Fruit fly (Drosophila melanogaster) whole organism, embryonic: ENCODE measurements around the gene Sk2.

ENCODE experiments used
- Antp ChIP-seq: fragments of 200-800 bp; sonication (Bioruptor generic); optimal IDR thresholded peaks from 3 replicates; lab custom pipeline; 2016; ENCODE audit warnings: missing biosample characterization, missing genetic modification characterization
- Bteb2 ChIP-seq: fragments of 200-800 bp; sonication (Bioruptor generic); optimal IDR thresholded peaks from 2 replicates; lab custom pipeline; 2016; ENCODE audit warnings: missing biosample characterization, missing genetic modification characterization
- CG10267 ChIP-seq: fragments of 200-800 bp; sonication (Bioruptor generic); optimal IDR thresholded peaks from 2 replicates; lab custom pipeline; 2018; ENCODE audit warnings: missing biosample characterization, mild to moderate bottlenecking, missing genetic modification characterization, moderate library complexity
- CG10462 ChIP-seq: fragments of 200-800 bp; sonication (Bioruptor generic); optimal IDR thresholded peaks from 2 replicates; lab custom pipeline; 2016; ENCODE audit warnings: missing biosample characterization, missing genetic modification characterization
- CG16815 ChIP-seq: fragments of 200-800 bp; sonication (Bioruptor generic); optimal IDR thresholded peaks from 3 replicates; lab custom pipeline; 2017; ENCODE audit warnings: missing biosample characterization, mild to moderate bottlenecking, missing genetic modification characterization
- CG17612 ChIP-seq: fragments of 200-800 bp; sonication (Bioruptor generic); IDR thresholded peaks from 2 replicates; pipeline ENCODE4 v1.3.6; 2022; ENCODE audit warnings: missing biosample characterization, missing genetic modification characterization
- CG1832 ChIP-seq: fragments of 200-800 bp; sonication (Bioruptor generic); optimal IDR thresholded peaks from 2 replicates; lab custom pipeline; 2017; ENCODE audit warnings: missing biosample characterization, mild to moderate bottlenecking, missing genetic modification characterization, inconsistent platforms
- CG2129 ChIP-seq: fragments of 200-800 bp; sonication (Bioruptor generic); IDR thresholded peaks from 2 replicates; pipeline ENCODE4 v1.3.6; 2022; ENCODE audit warnings: missing biosample characterization, missing genetic modification characterization; ENCODE audit not compliant: partially characterized antibody
- CG32767 ChIP-seq: fragments of 200-800 bp; sonication (Bioruptor generic); IDR thresholded peaks from 2 replicates; pipeline ENCODE4 v1.3.6; 2022; ENCODE audit warnings: missing biosample characterization, missing genetic modification characterization
- CG3726 ChIP-seq: fragments of 200-800 bp; sonication (Bioruptor generic); IDR thresholded peaks from 3 replicates; pipeline ENCODE4, ENCODE4 v1.3.6; 2022; ENCODE audit warnings: missing biosample characterization, missing genetic modification characterization
- CG4360 ChIP-seq: fragments of 200-800 bp; sonication (Bioruptor generic); IDR thresholded peaks from 2 replicates; pipeline ENCODE4 v1.3.6; 2022; ENCODE audit warnings: missing biosample characterization, missing genetic modification characterization
- CG4854 ChIP-seq: fragments of 200-800 bp; sonication (Bioruptor generic); optimal IDR thresholded peaks from 2 replicates; lab custom pipeline; 2016; ENCODE audit warnings: missing biosample characterization, missing genetic modification characterization, inconsistent platforms
- CG9727 ChIP-seq: fragments of 200-800 bp; sonication (Bioruptor generic); optimal IDR thresholded peaks from 3 replicates; lab custom pipeline; 2017; ENCODE audit warnings: missing biosample characterization, mild to moderate bottlenecking, missing genetic modification characterization
- CG9932 ChIP-seq: fragments of 200-800 bp; sonication (Bioruptor generic); IDR thresholded peaks from 2 replicates; pipeline ENCODE4 v1.3.6; 2022; ENCODE audit warnings: missing biosample characterization, missing genetic modification characterization
- CHES-1-like ChIP-seq: fragments of 200-800 bp; sonication (Bioruptor generic); optimal IDR thresholded peaks from 2 replicates; lab custom pipeline; 2016; ENCODE audit warnings: missing biosample characterization, missing genetic modification characterization
- CTCF ChIP-seq: fragments of 200-800 bp; sonication (Bioruptor generic); optimal IDR thresholded peaks from 2 replicates; lab custom pipeline; 2017; ENCODE audit warnings: missing biosample characterization, mild to moderate bottlenecking, missing genetic modification characterization, moderate library complexity
- Chrac-16 ChIP-seq: fragments of 200-800 bp; sonication (Bioruptor generic); optimal IDR thresholded peaks from 3 replicates; lab custom pipeline; 2016; ENCODE audit warnings: missing biosample characterization, missing genetic modification characterization
- Dref ChIP-seq: fragments of 200-800 bp; sonication (Bioruptor generic); IDR thresholded peaks from 2 replicates; pipeline ENCODE4 v1.3.6; 2022; ENCODE audit warnings: missing biosample characterization, missing genetic modification characterization
- Drgx ChIP-seq: fragments of 200-800 bp; sonication (Bioruptor generic); IDR thresholded peaks from 2 replicates; pipeline ENCODE4 v1.3.6; 2022; ENCODE audit warnings: missing biosample characterization, missing genetic modification characterization
- HLHmδ ChIP-seq: fragments of 200-800 bp; sonication (Bioruptor generic); optimal IDR thresholded peaks from 2 replicates; lab custom pipeline; 2018; ENCODE audit warnings: missing biosample characterization, mild to moderate bottlenecking, missing genetic modification characterization, moderate library complexity
- Hand ChIP-seq: fragments of 200-800 bp; sonication (Bioruptor generic); optimal IDR thresholded peaks from 2 replicates; lab custom pipeline; 2017; ENCODE audit warnings: mild to moderate bottlenecking, missing biosample characterization, missing genetic modification reagents, missing genetic modification characterization
- HmgD ChIP-seq: fragments of 200-800 bp; sonication (Bioruptor generic); optimal IDR thresholded peaks from 3 replicates; lab custom pipeline; 2016; ENCODE audit warnings: missing biosample characterization, missing genetic modification characterization
- Hr39 ChIP-seq: fragments of >200 bp; optimal IDR thresholded peaks from 2 replicates; lab custom pipeline; 2017
- Mad ChIP-seq: fragments of 200-800 bp; sonication (Bioruptor generic); optimal IDR thresholded peaks from 2 replicates; lab custom pipeline; 2016; ENCODE audit warnings: missing biosample characterization, missing genetic modification characterization
- Mrtf ChIP-seq: fragments of 200-800 bp; sonication (Bioruptor generic); IDR thresholded peaks from 3 replicates; pipeline ENCODE4 v1.3.6; 2022; ENCODE audit warnings: missing biosample characterization, missing genetic modification characterization
- Nf-YB ChIP-seq: fragments of 200-800 bp; sonication (Bioruptor generic); optimal IDR thresholded peaks from 3 replicates; lab custom pipeline; 2019; ENCODE audit warnings: missing biosample characterization, mild to moderate bottlenecking, missing genetic modification characterization, moderate library complexity
- Opbp ChIP-seq: fragments of 200-800 bp; sonication (Bioruptor generic); IDR thresholded peaks from 3 replicates; pipeline ENCODE4 v1.3.6; 2022; ENCODE audit warnings: missing biosample characterization, missing genetic modification characterization; ENCODE audit not compliant: partially characterized antibody
- Pdp1 ChIP-seq, 2 experiments: fragments of 200-800 bp; sonication (Bioruptor generic); optimal IDR thresholded peaks; 3 replicates each; lab custom pipeline; 2016; ENCODE audit warnings: missing biosample characterization in 2 of 2, missing genetic modification characterization in 2 of 2, mild to moderate bottlenecking in 1 of 2, moderate library complexity in 1 of 2
- Ptx1 ChIP-seq: fragments of 200-800 bp; sonication (Bioruptor generic); IDR thresholded peaks from 2 replicates; pipeline ENCODE4 v1.3.6; 2022; ENCODE audit warnings: missing biosample characterization, missing genetic modification characterization
- Side ChIP-seq: fragments of 200-800 bp; sonication (Bioruptor generic); optimal IDR thresholded peaks from 2 replicates; lab custom pipeline; 2016; ENCODE audit warnings: missing biosample characterization, missing genetic modification characterization
- Sin3A ChIP-seq: fragments of >200 bp; optimal IDR thresholded peaks from 2 replicates; lab custom pipeline; 2018
- Sox102F ChIP-seq: fragments of 200-800 bp; sonication (Bioruptor generic); optimal IDR thresholded peaks from 2 replicates; lab custom pipeline; 2018; ENCODE audit warnings: missing biosample characterization, mild to moderate bottlenecking, missing genetic modification characterization, moderate library complexity
- Tbp ChIP-seq: fragments of >200 bp; optimal IDR thresholded peaks from 2 replicates; lab custom pipeline; 2018; ENCODE audit warnings: missing biosample characterization, missing genetic modification characterization
- bcd ChIP-seq: fragments of 200-800 bp; sonication (Bioruptor generic); optimal IDR thresholded peaks from 2 replicates; lab custom pipeline; 2017; ENCODE audit warnings: missing biosample characterization, mild to moderate bottlenecking, missing genetic modification characterization
- bsh ChIP-seq, 2 experiments: fragments of 200-800 bp; sonication (Bioruptor generic); optimal IDR thresholded peaks; 2 replicates each; lab custom pipeline; 2017 to 2018; ENCODE audit warnings: mild to moderate bottlenecking in 2 of 2, missing biosample characterization in 2 of 2, missing genetic modification characterization in 2 of 2, moderate library complexity in 1 of 2
- cato ChIP-seq: fragments of 200-800 bp; sonication (Bioruptor generic); optimal IDR thresholded peaks from 2 replicates; lab custom pipeline; 2016; ENCODE audit warnings: missing biosample characterization, missing genetic modification characterization, borderline replicate concordance
- crol ChIP-seq: fragments of 200-800 bp; sonication (Bioruptor generic); IDR thresholded peaks from 2 replicates; pipeline ENCODE4 v1.3.6; 2022; ENCODE audit warnings: missing biosample characterization, missing genetic modification characterization
- disco-r ChIP-seq: fragments of 200-800 bp; sonication (Bioruptor generic); optimal IDR thresholded peaks from 2 replicates; lab custom pipeline; 2016; ENCODE audit warnings: missing biosample characterization, missing genetic modification characterization
- eyg ChIP-seq: fragments of 200-800 bp; sonication (Bioruptor generic); optimal IDR thresholded peaks from 3 replicates; lab custom pipeline; 2016; ENCODE audit warnings: missing biosample characterization, missing genetic modification characterization
- jumu ChIP-seq: fragments of 200-800 bp; sonication (Bioruptor generic); optimal IDR thresholded peaks from 3 replicates; lab custom pipeline; 2016; ENCODE audit warnings: missing biosample characterization, missing genetic modification characterization
- kay ChIP-seq: fragments of 200-800 bp; sonication (Bioruptor generic); optimal IDR thresholded peaks from 2 replicates; lab custom pipeline; 2016; ENCODE audit warnings: missing biosample characterization, missing genetic modification characterization
- lola ChIP-seq, 3 experiments: fragments of >200 bp in 2 of 3; fragments of 200-800 bp in 1 of 3; sonication (Bioruptor generic) in 1 of 3; optimal IDR thresholded peaks; 2 replicates each; lab custom pipeline; 2017 to 2019; ENCODE audit warnings: missing biosample characterization in 3 of 3, missing genetic modification characterization in 3 of 3, mild to moderate bottlenecking in 1 of 3, moderate library complexity in 1 of 3
- peb ChIP-seq: fragments of 200-800 bp; sonication (Bioruptor generic); IDR thresholded peaks from 2 replicates; pipeline ENCODE4 v1.3.6; 2022; ENCODE audit warnings: missing biosample characterization, missing genetic modification characterization
- pita ChIP-seq: fragments of 200-800 bp; sonication (Bioruptor generic); optimal IDR thresholded peaks from 2 replicates; lab custom pipeline; 2017; ENCODE audit warnings: missing biosample characterization, mild to moderate bottlenecking, missing genetic modification characterization
- prd ChIP-seq, 3 experiments: fragments of >200 bp in 2 of 3; fragments of 200-800 bp in 1 of 3; sonication (Bioruptor generic) in 1 of 3; optimal IDR thresholded peaks in 2 of 3; IDR thresholded peaks in 1 of 3; 2 replicates in 2 of 3; 3 replicates in 1 of 3; pipeline versions ENCODE4 v1.3.6 to Lab custom; 2017 to 2022; ENCODE audit warnings: missing biosample characterization in 1 of 3, missing genetic modification characterization in 1 of 3
- sens-2 ChIP-seq: fragments of 200-800 bp; sonication (Bioruptor generic); IDR thresholded peaks from 2 replicates; pipeline ENCODE4 v1.3.6; 2022; ENCODE audit warnings: missing biosample characterization, missing genetic modification characterization
- sima ChIP-seq: fragments of 200-800 bp; sonication (Bioruptor generic); optimal IDR thresholded peaks from 2 replicates; lab custom pipeline; 2016; ENCODE audit warnings: missing biosample characterization, missing genetic modification characterization
- vfl ChIP-seq: fragments of 200-800 bp; sonication (Bioruptor generic); optimal IDR thresholded peaks from 2 replicates; lab custom pipeline; 2016; ENCODE audit warnings: missing biosample characterization, missing genetic modification characterization
- vvl ChIP-seq: fragments of 200-800 bp; sonication (Bioruptor generic); IDR thresholded peaks from 2 replicates; pipeline ENCODE4 v1.3.6; 2022; ENCODE audit warnings: missing biosample characterization, missing genetic modification characterization
- wek ChIP-seq: fragments of 200-800 bp; sonication (Bioruptor generic); optimal IDR thresholded peaks from 3 replicates; lab custom pipeline; 2018; ENCODE audit warnings: missing biosample characterization, mild to moderate bottlenecking, missing genetic modification characterization, moderate library complexity
- yki ChIP-seq: fragments of >200 bp; optimal IDR thresholded peaks from 3 replicates; lab custom pipeline; 2018

Gene Sk2

DNA sequence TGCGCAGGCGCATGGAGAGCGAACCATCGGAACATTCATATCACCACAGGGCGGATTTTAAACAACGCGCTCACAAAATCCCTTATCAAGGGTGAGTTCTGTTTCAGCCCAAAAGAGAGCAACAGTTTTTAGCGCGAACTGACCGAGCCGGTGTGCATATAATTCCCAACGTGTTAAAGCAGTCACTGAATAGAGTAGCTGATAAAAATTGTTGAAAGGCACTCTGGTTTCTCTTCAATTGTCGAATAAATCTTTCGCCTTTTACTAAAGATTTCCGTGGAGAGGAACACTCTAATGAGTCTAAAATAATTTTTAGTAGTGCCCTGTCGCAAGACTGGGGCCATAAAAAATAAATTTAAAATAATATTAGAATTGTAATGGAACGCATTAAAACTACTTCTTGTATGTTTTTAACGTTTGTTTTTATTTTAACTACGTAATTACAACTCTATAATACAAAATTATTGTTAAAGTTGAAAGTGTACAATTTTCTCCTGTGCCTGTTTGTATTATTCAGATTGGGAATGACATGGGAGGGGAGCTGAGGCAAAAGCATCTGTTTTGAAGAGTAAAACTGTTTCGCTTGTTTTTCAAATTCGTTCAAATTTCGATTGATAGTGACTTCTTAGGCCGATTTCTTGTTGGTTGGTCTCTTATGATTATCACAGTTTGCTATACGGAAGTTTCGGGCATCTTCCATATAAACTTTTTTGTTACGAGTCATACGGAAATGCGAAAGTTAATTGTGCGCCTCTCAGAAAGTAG lies 43.9 kb downstream of the Sk2 start (continued):
- peak; percentile 37 for TF ChIP-seq CG9932
- TF ChIP-seq Sox102F = no peak
- no peak for TF ChIP-seq cato
- TF ChIP-seq Hr39 = no peak
- TF ChIP-seq Drgx (GFP tag; lab: Robert Waterston, UW) = peak; percentile 33; the same call in 1 of the 2 replicates
- no peak for TF ChIP-seq eyg
- peak; percentile 26 for TF ChIP-seq jumu (GFP tag; lab: Kevin White, UChicago)
- no peak for TF ChIP-seq yki (lab: Kevin White, UChicago)
- no peak for TF ChIP-seq Chrac-16
- TF ChIP-seq prd (optimal IDR thresholded peaks at IDR 0.05; lab: Kevin White, UChicago) = no peak
- peak; percentile 57 for TF ChIP-seq prd (GFP tag; IDR thresholded peaks at IDR 0.05; lab: Robert Waterston, UW)
- TF ChIP-seq HLHmδ (GFP tag; lab: Kevin White, UChicago) = no peak
- TF ChIP-seq CG4854 = peak; percentile 61
- peak; percentile 71 for TF ChIP-seq Tbp (GFP tag; lab: Kevin White, UChicago)
- no peak for TF ChIP-seq Sin3A (lab: Kevin White, UChicago)
- TF ChIP-seq vfl (GFP tag; lab: Kevin White, UChicago) = no peak
- no peak for TF ChIP-seq disco-r (GFP tag; lab: Kevin White, UChicago)
- TF ChIP-seq Opbp (GFP tag; lab: Robert Waterston, UW) = peak; percentile 67; the same call in 2 of the 3 replicates
- TF ChIP-seq Antp (GFP tag; lab: Kevin White, UChicago) = peak; percentile 38
- TF ChIP-seq bcd (GFP tag; lab: Kevin White, UChicago) = peak; percentile 34
- TF ChIP-seq crol (GFP tag; lab: Robert Waterston, UW) = 0 out of 2 replicates have a peak, but pooled peaks have one; percentile 32
- TF ChIP-seq Pdp1 (GFP tag; optimal IDR thresholded peaks at IDR 0.05; lab: Kevin White, UChicago) = peak; percentile 34 to 38
- TF ChIP-seq pita (GFP tag; lab: Kevin White, UChicago) = no peak
- peak; percentile 39 for TF ChIP-seq CG9727 (GFP tag; lab: Kevin White, UChicago)
- TF ChIP-seq sima = no peak
- no peak for TF ChIP-seq wek (GFP tag; lab: Kevin White, UChicago)
- TF ChIP-seq Mad (GFP tag; lab: Kevin White, UChicago) = peak; percentile 41
- no peak for TF ChIP-seq CG2129
- peak; percentile 30 for TF ChIP-seq Bteb2 (GFP tag; lab: Kevin White, UChicago)
- no peak for TF ChIP-seq Nf-YB
- TF ChIP-seq CG3726 (GFP tag; lab: Robert Waterston, UW) = no peak
- TF ChIP-seq bsh (GFP tag; optimal IDR thresholded peaks at IDR 0.05; lab: Kevin White, UChicago) = peak in 1 of 2 experiments; percentile 65
- no peak for TF ChIP-seq vvl (GFP tag; lab: Robert Waterston, UW)
- TF ChIP-seq Dref (GFP tag; lab: Robert Waterston, UW) = no peak
- no peak for TF ChIP-seq CG10462 (GFP tag; lab: Kevin White, UChicago)
- TF ChIP-seq kay (GFP tag; lab: Kevin White, UChicago) = peak; percentile 31
- peak; percentile 30; the same call in 1 of the 2 replicates for TF ChIP-seq sens-2 (GFP tag; lab: Robert Waterston, UW)
- peak; percentile 21 for TF ChIP-seq CTCF
- TF ChIP-seq HmgD (GFP tag; lab: Kevin White, UChicago) = no peak
- peak; percentile 45 for TF ChIP-seq CG4360 (GFP tag; lab: Robert Waterston, UW)
- TF ChIP-seq CG32767 = no peak
- TF ChIP-seq Mrtf = no peak
- TF ChIP-seq CHES-1-like = peak; percentile 24
- peak; percentile 14 for TF ChIP-seq Side (GFP tag; lab: Kevin White, UChicago)
- no peak for TF ChIP-seq lola (GFP tag; optimal IDR thresholded peaks at IDR 0.05; lab: Kevin White, UChicago)
- peak; percentile 27; the same call in 1 of the 2 replicates for TF ChIP-seq Ptx1 (GFP tag; lab: Robert Waterston, UW)
- no peak for TF ChIP-seq CG1832 (GFP tag; lab: Kevin White, UChicago)
- TF ChIP-seq CG10267 (tag; lab: Kevin White, UChicago) = no peak
- no peak for TF ChIP-seq Hand
- no peak for TF ChIP-seq CG16815 (GFP tag; lab: Kevin White, UChicago)
- TF ChIP-seq peb (GFP tag; lab: Robert Waterston, UW) = 0 out of 2 replicates have a peak, but pooled peaks have one; percentile 9
- no peak for TF ChIP-seq CG17612 (GFP tag; lab: Robert Waterston, UW)
